Worm (Caenorhabditis elegans): ENCODE results near the gene msp-3.

DNA sequence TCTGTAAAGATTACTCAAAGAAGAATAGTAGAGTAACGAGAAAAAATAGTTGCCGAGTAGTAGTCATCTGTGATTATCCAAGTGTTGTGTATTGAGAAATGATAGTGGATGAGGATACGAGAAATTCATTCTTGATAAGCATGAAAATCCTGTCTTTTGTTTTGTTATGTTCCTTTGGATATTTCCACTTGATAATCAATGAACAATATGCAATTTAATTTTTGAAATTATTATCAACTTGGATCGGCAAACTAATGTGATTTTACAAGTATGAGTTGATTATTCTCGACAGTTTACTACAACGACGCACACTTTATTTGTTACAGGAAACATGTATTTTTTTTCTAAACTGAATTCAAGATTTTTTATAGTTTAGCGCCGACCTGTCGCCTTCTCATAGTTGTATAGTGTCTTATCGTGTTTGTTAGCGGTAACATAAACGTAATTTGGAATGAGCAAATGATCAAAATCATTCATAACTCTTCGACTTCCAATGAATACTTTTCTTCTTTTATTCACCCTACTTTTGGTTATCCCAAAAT, 12.1 kb downstream of the msp-3 start, which contains the start of the genes F26G1.9 and F26G1.10:
- no peak for TF ChIP-seq zag-1 (tag; optimal IDR thresholded peaks at IDR 0.05)
- TF ChIP-seq dmd-4 (tag; optimal IDR thresholded peaks at IDR 0.05) = no peak
- no peak for TF ChIP-seq ceh-82 (tag; optimal IDR thresholded peaks at IDR 0.05)
- no peak for TF ChIP-seq skn-1 (tag; optimal IDR thresholded peaks at IDR 0.05)
- no peak for TF ChIP-seq nhr-77 (tag; optimal IDR thresholded peaks at IDR 0.05)
- TF ChIP-seq peb-1 (tag; optimal IDR thresholded peaks at IDR 0.05) = no peak
- TF ChIP-seq blmp-1 (tag; optimal IDR thresholded peaks at IDR 0.05; ENCODE audit: insufficient read depth) = no peak
- no peak for TF ChIP-seq nhr-237 (tag; optimal IDR thresholded peaks at IDR 0.05)
- TF ChIP-seq ZK546.5 (tag; optimal IDR thresholded peaks at IDR 0.05) = no peak
- no peak for TF ChIP-seq nhr-11 (tag; optimal IDR thresholded peaks at IDR 0.05)
- no peak for TF ChIP-seq elt-1 (tag; optimal IDR thresholded peaks at IDR 0.05)
- no peak for TF ChIP-seq R02D3.7 (tag; optimal IDR thresholded peaks at IDR 0.05)
